Worm (Caenorhabditis elegans) whole organism, late embryonic: ENCODE results near the gene Y57G11A.5.

ENCODE experiments used
- ama-1 ChIP-seq: fragments of 150-350 bp; optimal IDR thresholded peaks from 2 replicates; lab custom pipeline; 2014
- ceh-34 ChIP-seq: sonication (generic microtip); optimal IDR thresholded peaks from 2 replicates; lab custom pipeline; 2016; ENCODE audit warnings: mild to moderate bottlenecking, missing genetic modification characterization, missing compliant biosample characterization
- ceh-9 ChIP-seq: sonication (generic microtip); optimal IDR thresholded peaks from 2 replicates; lab custom pipeline; 2016; ENCODE audit warnings: mild to moderate bottlenecking, missing genetic modification characterization, inconsistent platforms, missing compliant biosample characterization
- fkh-10 ChIP-seq: fragments of 150-350 bp; optimal IDR thresholded peaks from 2 replicates; lab custom pipeline; 2014; ENCODE audit warnings: missing biosample characterization, missing genetic modification reagents, missing genetic modification characterization
- hlh-30 ChIP-seq: sonication (generic microtip); optimal IDR thresholded peaks from 2 replicates; lab custom pipeline; 2017; ENCODE audit warnings: antibody characterized with exemption, missing genetic modification characterization, missing compliant biosample characterization; ENCODE audit not compliant: insufficient read depth
- nhr-11 ChIP-seq: fragments of 150-350 bp; optimal IDR thresholded peaks from 2 replicates; lab custom pipeline; 2014; ENCODE audit warnings: missing biosample characterization, missing genetic modification characterization
- pha-4 ChIP-seq: fragments of 150-350 bp; optimal IDR thresholded peaks from 2 replicates; lab custom pipeline; 2018; ENCODE audit warnings: missing biosample characterization, missing genetic modification reagents, missing genetic modification characterization
- sox-4 ChIP-seq: sonication (generic microtip); optimal IDR thresholded peaks from 2 replicates; lab custom pipeline; 2017; ENCODE audit warnings: mild to moderate bottlenecking, missing genetic modification characterization, inconsistent platforms, missing compliant biosample characterization
- tbx-7 ChIP-seq: sonication (generic microtip); optimal IDR thresholded peaks from 2 replicates; lab custom pipeline; 2016; ENCODE audit warnings: missing genotype, missing genetic modification characterization, missing compliant biosample characterization

- TF ChIP-seq nhr-11 (tag; lab: Kevin White, UChicago) = no peak
- TF ChIP-seq fkh-10 (GFP tag; lab: Kevin White, UChicago) = no peak
- TF ChIP-seq ama-1 (lab: Kevin White, UChicago) = no peak
- TF ChIP-seq tbx-7 (tag; lab: Kevin White, UChicago) = no peak
- TF ChIP-seq hlh-30 = no peak
- TF ChIP-seq ceh-9 (tag; lab: Kevin White, UChicago) = no peak
- TF ChIP-seq pha-4 = no peak
- TF ChIP-seq sox-4 (tag; lab: Kevin White, UChicago) = no peak
- no peak for TF ChIP-seq ceh-34 (tag; lab: Kevin White, UChicago)
Observed at ce11 chrIV:14481984-14482383, 30.3 kb downstream of the Y57G11A.5 start, which contains the start of gene Y57G11A.4.
